Fruit fly (Drosophila melanogaster) whole organism, embryonic: ENCODE data around the gene cmb.

Source experiments
- Adf1 ChIP-seq: fragments of 200-800 bp; sonication (Bioruptor generic); IDR thresholded peaks from 2 replicates; pipeline ENCODE4 v1.3.6; 2022; ENCODE audit warnings: missing biosample characterization, missing genetic modification characterization
- CG10267 ChIP-seq: fragments of 200-800 bp; sonication (Bioruptor generic); optimal IDR thresholded peaks from 2 replicates; lab custom pipeline; 2018; ENCODE audit warnings: missing biosample characterization, mild to moderate bottlenecking, missing genetic modification characterization, moderate library complexity
- CG10431 ChIP-seq: fragments of 200-800 bp; sonication (Bioruptor generic); optimal IDR thresholded peaks from 3 replicates; lab custom pipeline; 2018; ENCODE audit warnings: missing biosample characterization, mild to moderate bottlenecking, missing genetic modification characterization
- CG10565 ChIP-seq: fragments of 200-800 bp; sonication (Bioruptor generic); optimal IDR thresholded peaks from 3 replicates; lab custom pipeline; 2016; ENCODE audit warnings: missing biosample characterization, mild to moderate bottlenecking, missing genetic modification characterization
- CG14014 ChIP-seq: fragments of 200-800 bp; sonication (Bioruptor generic); IDR thresholded peaks from 2 replicates; pipeline ENCODE4 v1.3.6; 2022; ENCODE audit warnings: missing biosample characterization, missing genetic modification characterization
- CG14667 ChIP-seq: fragments of 200-800 bp; sonication (Bioruptor generic); IDR thresholded peaks from 2 replicates; pipeline ENCODE4 v1.3.6; 2022; ENCODE audit warnings: missing biosample characterization, missing genetic modification characterization
- CG16813 ChIP-seq: fragments of 200-800 bp; sonication (Bioruptor generic); IDR thresholded peaks from 3 replicates; pipeline ENCODE4 v1.3.6; 2022; ENCODE audit warnings: missing biosample characterization, missing genetic modification characterization; ENCODE audit not compliant: partially characterized antibody
- CG16863 ChIP-seq: fragments of 200-800 bp; sonication (Bioruptor generic); optimal IDR thresholded peaks from 3 replicates; lab custom pipeline; 2016; ENCODE audit warnings: missing biosample characterization, missing genetic modification characterization
- CG1832 ChIP-seq: fragments of 200-800 bp; sonication (Bioruptor generic); optimal IDR thresholded peaks from 2 replicates; lab custom pipeline; 2017; ENCODE audit warnings: missing biosample characterization, mild to moderate bottlenecking, missing genetic modification characterization, inconsistent platforms
- CG2199 ChIP-seq: fragments of 200-800 bp; sonication (Bioruptor generic); IDR thresholded peaks from 3 replicates; pipeline ENCODE4 v1.3.6; 2022; ENCODE audit warnings: missing biosample characterization, missing genetic modification characterization
- CG31441 ChIP-seq: fragments of 200-800 bp; sonication (Bioruptor generic); IDR thresholded peaks from 2 replicates; pipeline ENCODE4 v1.3.6; 2022; ENCODE audit warnings: missing biosample characterization, missing genetic modification characterization
- CG34376 ChIP-seq: fragments of 200-800 bp; sonication (Bioruptor generic); optimal IDR thresholded peaks from 2 replicates; lab custom pipeline; 2018; ENCODE audit warnings: missing biosample characterization, mild to moderate bottlenecking, missing genetic modification characterization
- CG3847 ChIP-seq: fragments of 200-800 bp; sonication (Bioruptor generic); IDR thresholded peaks from 2 replicates; pipeline ENCODE4 v1.3.6; 2022; ENCODE audit warnings: missing biosample characterization, missing genetic modification characterization
- CG6854 ChIP-seq: fragments of 200-800 bp; sonication (Bioruptor generic); optimal IDR thresholded peaks from 3 replicates; lab custom pipeline; 2017; ENCODE audit warnings: missing biosample characterization, mild to moderate bottlenecking, missing genetic modification characterization
- CG8281 ChIP-seq: fragments of 200-800 bp; sonication (Bioruptor generic); optimal IDR thresholded peaks from 2 replicates; lab custom pipeline; 2018; ENCODE audit warnings: missing biosample characterization, mild to moderate bottlenecking, missing genetic modification characterization, moderate library complexity
- D ChIP-seq, 2 experiments: fragments of 200-800 bp in 1 of 2; fragments of >200 bp in 1 of 2; sonication (Bioruptor generic) in 1 of 2; optimal IDR thresholded peaks; 2 replicates in 1 of 2; 3 replicates in 1 of 2; lab custom pipeline; 2017; ENCODE audit warnings: mild to moderate bottlenecking in 1 of 2, missing biosample characterization in 1 of 2, missing genetic modification characterization in 1 of 2, missing genetic modification reagents in 1 of 2
- D19A ChIP-seq: fragments of 200-800 bp; optimal IDR thresholded peaks from 3 replicates; lab custom pipeline; 2019; ENCODE audit warnings: missing biosample characterization, mild to moderate bottlenecking, missing genetic modification characterization, moderate library complexity
- D19B ChIP-seq: fragments of 200-800 bp; sonication (Bioruptor generic); optimal IDR thresholded peaks from 2 replicates; lab custom pipeline; 2017; ENCODE audit warnings: missing biosample characterization, mild to moderate bottlenecking, missing genetic modification characterization
- Deaf1 ChIP-seq: fragments of 200-800 bp; optimal IDR thresholded peaks from 3 replicates; lab custom pipeline; 2019; ENCODE audit warnings: missing biosample characterization, mild to moderate bottlenecking, missing genetic modification characterization, moderate library complexity
- Dip2 ChIP-seq: fragments of 200-800 bp; sonication (Bioruptor generic); IDR thresholded peaks from 2 replicates; pipeline ENCODE4 v1.3.6; 2022; ENCODE audit warnings: missing biosample characterization, missing genetic modification characterization
- Dref ChIP-seq: fragments of 200-800 bp; sonication (Bioruptor generic); IDR thresholded peaks from 2 replicates; pipeline ENCODE4 v1.3.6; 2022; ENCODE audit warnings: missing biosample characterization, missing genetic modification characterization
- Fer2 ChIP-seq: fragments of 200-800 bp; sonication (Bioruptor generic); optimal IDR thresholded peaks from 2 replicates; lab custom pipeline; 2018; ENCODE audit warnings: missing biosample characterization, mild to moderate bottlenecking, missing genetic modification characterization, moderate library complexity
- Hand ChIP-seq: fragments of 200-800 bp; sonication (Bioruptor generic); optimal IDR thresholded peaks from 2 replicates; lab custom pipeline; 2017; ENCODE audit warnings: mild to moderate bottlenecking, missing biosample characterization, missing genetic modification reagents, missing genetic modification characterization
- Hey ChIP-seq: fragments of 200-800 bp; sonication (Bioruptor generic); optimal IDR thresholded peaks from 3 replicates; lab custom pipeline; 2018; ENCODE audit warnings: missing biosample characterization, mild to moderate bottlenecking, missing genetic modification characterization
- Optix ChIP-seq: fragments of 200-800 bp; sonication (Bioruptor generic); IDR thresholded peaks from 3 replicates; pipeline ENCODE4 v1.3.6; 2022; ENCODE audit warnings: missing biosample characterization, missing genetic modification characterization
- Rfx ChIP-seq: fragments of 200-800 bp; sonication (Bioruptor generic); IDR thresholded peaks from 2 replicates; pipeline ENCODE4 v1.3.6; 2022; ENCODE audit warnings: missing biosample characterization, missing genetic modification characterization
- Six4 ChIP-seq: fragments of 200-800 bp; sonication (Bioruptor generic); optimal IDR thresholded peaks from 2 replicates; lab custom pipeline; 2016; ENCODE audit warnings: missing biosample characterization, missing genetic modification characterization
- Spps ChIP-seq: fragments of 200-800 bp; sonication (Bioruptor generic); optimal IDR thresholded peaks from 2 replicates; lab custom pipeline; 2018; ENCODE audit warnings: missing biosample characterization, mild to moderate bottlenecking, missing genetic modification characterization
- Tbp ChIP-seq: fragments of >200 bp; optimal IDR thresholded peaks from 2 replicates; lab custom pipeline; 2018; ENCODE audit warnings: missing biosample characterization, missing genetic modification characterization
- YL-1 ChIP-seq: fragments of 200-800 bp; sonication (Bioruptor generic); optimal IDR thresholded peaks from 3 replicates; lab custom pipeline; 2017; ENCODE audit warnings: missing biosample characterization, mild to moderate bottlenecking, missing genetic modification characterization
- az2 ChIP-seq: fragments of 200-800 bp; sonication (Bioruptor generic); optimal IDR thresholded peaks from 3 replicates; lab custom pipeline; 2016; ENCODE audit warnings: missing biosample characterization, missing genetic modification characterization
- bab2 ChIP-seq: fragments of 200-800 bp; sonication (Bioruptor generic); optimal IDR thresholded peaks from 2 replicates; lab custom pipeline; 2016; ENCODE audit warnings: missing biosample characterization, missing genetic modification characterization
- caup ChIP-seq: fragments of 200-800 bp; sonication (Bioruptor generic); optimal IDR thresholded peaks from 3 replicates; lab custom pipeline; 2017; ENCODE audit warnings: missing biosample characterization, mild to moderate bottlenecking, missing genetic modification characterization, moderate library complexity; ENCODE audit not compliant: severe bottlenecking
- chif ChIP-seq, 2 experiments: fragments of 200-800 bp; sonication (Bioruptor generic); optimal IDR thresholded peaks; 3 replicates each; lab custom pipeline; 2016; ENCODE audit warnings: missing biosample characterization in 2 of 2, missing genetic modification characterization in 2 of 2
- danr ChIP-seq: fragments of 200-800 bp; sonication (Bioruptor generic); IDR thresholded peaks from 2 replicates; pipeline ENCODE4 v1.3.6; 2022; ENCODE audit warnings: missing biosample characterization, missing genetic modification characterization
- ems ChIP-seq: fragments of 200-800 bp; sonication (Bioruptor generic); optimal IDR thresholded peaks from 3 replicates; lab custom pipeline; 2016; ENCODE audit warnings: missing biosample characterization, missing genetic modification characterization
- ftz-f1 ChIP-seq: fragments of 200-800 bp; sonication (Bioruptor generic); optimal IDR thresholded peaks from 2 replicates; lab custom pipeline; 2016; ENCODE audit warnings: missing biosample characterization, missing genetic modification characterization
- gro ChIP-seq: fragments of 200-800 bp; sonication (Bioruptor generic); optimal IDR thresholded peaks from 2 replicates; lab custom pipeline; 2016; ENCODE audit warnings: missing biosample characterization, missing genetic modification characterization
- jumu ChIP-seq: fragments of 200-800 bp; sonication (Bioruptor generic); optimal IDR thresholded peaks from 3 replicates; lab custom pipeline; 2016; ENCODE audit warnings: missing biosample characterization, missing genetic modification characterization
- lmd ChIP-seq: fragments of 200-800 bp; sonication (Bioruptor generic); IDR thresholded peaks from 2 replicates; pipeline ENCODE4 v1.3.6; 2022; ENCODE audit warnings: missing biosample characterization, missing genetic modification characterization
- maf-S ChIP-seq: fragments of 200-800 bp; sonication (Bioruptor generic); optimal IDR thresholded peaks from 2 replicates; lab custom pipeline; 2016; ENCODE audit warnings: missing biosample characterization, missing genetic modification characterization
- mam ChIP-seq: fragments of 200-800 bp; sonication (Bioruptor generic); optimal IDR thresholded peaks from 3 replicates; lab custom pipeline; 2016; ENCODE audit warnings: missing biosample characterization, missing genetic modification characterization
- mirr ChIP-seq: fragments of 200-800 bp; sonication (Bioruptor generic); optimal IDR thresholded peaks from 3 replicates; lab custom pipeline; 2018; ENCODE audit warnings: missing biosample characterization, mild to moderate bottlenecking, missing genetic modification characterization
- prd ChIP-seq, 3 experiments: fragments of >200 bp in 2 of 3; fragments of 200-800 bp in 1 of 3; sonication (Bioruptor generic) in 1 of 3; optimal IDR thresholded peaks in 2 of 3; IDR thresholded peaks in 1 of 3; 2 replicates in 2 of 3; 3 replicates in 1 of 3; pipeline versions ENCODE4 v1.3.6 to Lab custom; 2017 to 2022; ENCODE audit warnings: missing biosample characterization in 1 of 3, missing genetic modification characterization in 1 of 3
- psq ChIP-seq: fragments of 200-800 bp; sonication (Bioruptor generic); optimal IDR thresholded peaks from 2 replicates; lab custom pipeline; 2017; ENCODE audit warnings: missing biosample characterization, missing genetic modification characterization
- schlank ChIP-seq: fragments of 200-800 bp; sonication (Bioruptor generic); optimal IDR thresholded peaks from 2 replicates; lab custom pipeline; 2018; ENCODE audit warnings: missing biosample characterization, mild to moderate bottlenecking, missing genetic modification characterization
- shn ChIP-seq: fragments of 200-800 bp; sonication (Bioruptor generic); optimal IDR thresholded peaks from 3 replicates; lab custom pipeline; 2016; ENCODE audit warnings: missing biosample characterization, missing genetic modification characterization
- vnd ChIP-seq: fragments of 200-800 bp; sonication (Bioruptor generic); IDR thresholded peaks from 3 replicates; pipeline ENCODE4 v1.3.6; 2022; ENCODE audit warnings: missing biosample characterization, missing genetic modification characterization; ENCODE audit not compliant: partially characterized antibody
- zfh1 ChIP-seq: fragments of 200-800 bp; sonication (Bioruptor generic); IDR thresholded peaks from 3 replicates; pipeline ENCODE4 v1.3.6; 2022; ENCODE audit warnings: missing biosample characterization, missing genetic modification characterization

The cmb gene

dm6 chr3L:13479609-13480240 lies 37.3 kb downstream of the cmb start (continued):
- TF ChIP-seq mirr (GFP tag; lab: Kevin White, UChicago) (no peak), CG16813 (GFP tag; lab: Robert Waterston, UW) (no peak), danr (GFP tag; lab: Robert Waterston, UW) (no peak), Optix (GFP tag; lab: Robert Waterston, UW) (no peak), maf-S (GFP tag; lab: Kevin White, UChicago) (no peak), gro (GFP tag; lab: Kevin White, UChicago) (no peak), CG34376 (GFP tag; lab: Kevin White, UChicago) (peak; percentile 2), caup (GFP tag; lab: Kevin White, UChicago) (peak; percentile 52), Adf1 (GFP tag; lab: Robert Waterston, UW) (no peak), D19B (peak; percentile 49), jumu (GFP tag; lab: Kevin White, UChicago) (no peak), lmd (GFP tag; lab: Robert Waterston, UW) (peak; percentile 65), zfh1 (GFP tag; lab: Robert Waterston, UW) (no peak), CG8281 (tag; lab: Kevin White, UChicago) (peak; percentile 0), CG14014 (GFP tag; lab: Robert Waterston, UW) (0 out of 2 replicates have a peak, but pooled peaks have one; percentile 30), mam (GFP tag; lab: Kevin White, UChicago) (peak; percentile 51), CG6854 (GFP tag; lab: Kevin White, UChicago) (peak; percentile 64), bab2 (peak; percentile 44), D (optimal IDR thresholded peaks at IDR 0.05; lab: Kevin White, UChicago) (no peak), D (GFP tag; optimal IDR thresholded peaks at IDR 0.05; lab: Kevin White, UChicago) (no peak), CG16863 (GFP tag; lab: Kevin White, UChicago) (no peak), Deaf1 (tag; lab: Kevin White, UChicago) (no peak), ems (peak; percentile 25), vnd (no peak), CG10267 (tag; lab: Kevin White, UChicago) (peak; percentile 14), Dip2 (no peak), CG10565 (no peak), chif (GFP tag; optimal IDR thresholded peaks at IDR 0.05; lab: Kevin White, UChicago) (peak in 1 of 2 experiments; percentile 1), D19A (tag; lab: Kevin White, UChicago) (peak; percentile 46), Fer2 (tag; lab: Kevin White, UChicago) (no peak), ftz-f1 (GFP tag; lab: Kevin White, UChicago) (no peak), CG14667 (GFP tag; lab: Robert Waterston, UW) (no peak), psq (GFP tag; lab: Kevin White, UChicago) (peak; percentile 5), schlank (tag; lab: Kevin White, UChicago) (no peak), Six4 (GFP tag; lab: Kevin White, UChicago) (no peak), CG31441 (GFP tag; lab: Robert Waterston, UW) (peak; percentile 60; the same call in 1 of the 2 replicates), CG10431 (GFP tag; lab: Kevin White, UChicago) (no peak), Tbp (no peak), az2 (GFP tag; lab: Kevin White, UChicago) (peak; percentile 30), shn (GFP tag; lab: Kevin White, UChicago) (no peak), Hey (tag; lab: Kevin White, UChicago) (no peak), Spps (no peak), CG2199 (GFP tag; lab: Robert Waterston, UW) (0 out of 3 replicates have a peak, but pooled peaks have one; percentile 69), CG3847 (no peak; the same call in 1 of the 2 replicates), CG1832 (GFP tag; lab: Kevin White, UChicago) (no peak), Dref (GFP tag; lab: Robert Waterston, UW) (no peak), Rfx (GFP tag; lab: Robert Waterston, UW) (peak; percentile 69), prd (optimal IDR thresholded peaks at IDR 0.05; lab: Kevin White, UChicago) (no peak), prd (GFP tag; IDR thresholded peaks at IDR 0.05; lab: Robert Waterston, UW) (0 out of 3 replicates have a peak, but pooled peaks have one; percentile 38), YL-1 (GFP tag; lab: Kevin White, UChicago) (no peak), Hand (GFP tag; lab: Kevin White, UChicago) (peak; percentile 60)
